Worm (Caenorhabditis elegans) whole organism, late embryonic: ENCODE results near the gene F31D4.2.

Experiments used
- ama-1 ChIP-seq: fragments of 150-350 bp; optimal IDR thresholded peaks from 2 replicates; lab custom pipeline; 2014
- ceh-2 ChIP-seq: sonication (generic microtip); optimal IDR thresholded peaks from 2 replicates; lab custom pipeline; 2016; ENCODE audit warnings: missing genotype, missing genetic modification characterization, missing compliant biosample characterization
- ceh-34 ChIP-seq: sonication (generic microtip); optimal IDR thresholded peaks from 2 replicates; lab custom pipeline; 2016; ENCODE audit warnings: mild to moderate bottlenecking, missing genetic modification characterization, missing compliant biosample characterization
- ceh-45 ChIP-seq: fragments of 200-800 bp; sonication (Bioruptor generic); IDR thresholded peaks from 2 replicates; pipeline ENCODE4 v1.3.6; 2022; ENCODE audit warnings: missing genetic modification reagents, missing genetic modification characterization, missing compliant biosample characterization
- ceh-9 ChIP-seq: sonication (generic microtip); optimal IDR thresholded peaks from 2 replicates; lab custom pipeline; 2016; ENCODE audit warnings: mild to moderate bottlenecking, missing genetic modification characterization, inconsistent platforms, missing compliant biosample characterization
- dmd-4 ChIP-seq: sonication (generic microtip); optimal IDR thresholded peaks from 2 replicates; lab custom pipeline; 2016; ENCODE audit warnings: borderline replicate concordance, missing genetic modification characterization, missing compliant biosample characterization
- dve-1 ChIP-seq: sonication (generic microtip); optimal IDR thresholded peaks from 2 replicates; lab custom pipeline; 2017; ENCODE audit warnings: antibody characterized with exemption, mild to moderate bottlenecking, missing genetic modification characterization, missing compliant biosample characterization
- ets-4 ChIP-seq: sonication (generic microtip); optimal IDR thresholded peaks from 2 replicates; lab custom pipeline; 2016; ENCODE audit warnings: missing genetic modification characterization, missing compliant biosample characterization
- gmeb-2 ChIP-seq: sonication (generic microtip); optimal IDR thresholded peaks from 2 replicates; lab custom pipeline; 2016; ENCODE audit warnings: missing genetic modification characterization, inconsistent platforms, missing compliant biosample characterization
- mec-3 ChIP-seq: sonication (generic microtip); optimal IDR thresholded peaks from 2 replicates; lab custom pipeline; 2016; ENCODE audit warnings: borderline replicate concordance, missing genetic modification characterization, missing compliant biosample characterization
- nfya-1 ChIP-seq: sonication (generic microtip); optimal IDR thresholded peaks from 2 replicates; lab custom pipeline; 2017; ENCODE audit warnings: missing genetic modification characterization, mild to moderate bottlenecking, missing compliant biosample characterization, antibody characterized with exemption, moderate library complexity
- pag-3 ChIP-seq: sonication (generic microtip); optimal IDR thresholded peaks from 2 replicates; lab custom pipeline; 2016; ENCODE audit warnings: missing compliant biosample characterization, missing genetic modification characterization, borderline replicate concordance
- pax-1 ChIP-seq: fragments of 150-350 bp; optimal IDR thresholded peaks from 2 replicates; lab custom pipeline; 2014; ENCODE audit warnings: missing biosample characterization, missing genetic modification characterization

ce11 chrV:20830409-20830808, 14.9 kb downstream of the F31D4.2 start:
- TF ChIP-seq dve-1 (tag; lab: Kevin White, UChicago) = no peak
- TF ChIP-seq pag-3 = no peak
- TF ChIP-seq ceh-34 = no peak
- no peak for TF ChIP-seq nfya-1 (tag; lab: Kevin White, UChicago)
- no peak for TF ChIP-seq pax-1 (tag; lab: Kevin White, UChicago)
- TF ChIP-seq ceh-45 (GFP tag; lab: Robert Waterston, UW) = no peak
- TF ChIP-seq ceh-2 (tag; lab: Kevin White, UChicago) = no peak
- TF ChIP-seq ama-1 (lab: Kevin White, UChicago) = no peak
- no peak for TF ChIP-seq ets-4 (tag; lab: Kevin White, UChicago)
- no peak for TF ChIP-seq mec-3 (tag; lab: Kevin White, UChicago)
- no peak for TF ChIP-seq ceh-9
- TF ChIP-seq gmeb-2 = no peak
- TF ChIP-seq dmd-4 (tag; lab: Kevin White, UChicago) = no peak
